Worm (Caenorhabditis elegans) whole organism, late embryonic: ENCODE data around the gene twk-28.
A peak's percentile ranks its signal among the peaks of the same experiment; 100 is the strongest.

Experiments used
- F13H6.1 ChIP-seq: sonication (generic microtip); optimal IDR thresholded peaks from 2 replicates; lab custom pipeline; 2016; ENCODE audit warnings: missing genetic modification characterization, missing compliant biosample characterization
- K02D7.2 ChIP-seq: sonication (generic microtip); optimal IDR thresholded peaks from 2 replicates; lab custom pipeline; 2017; ENCODE audit warnings: mild to moderate bottlenecking, missing genetic modification characterization, missing compliant biosample characterization
- ahr-1 ChIP-seq: sonication (generic microtip); optimal IDR thresholded peaks from 2 replicates; lab custom pipeline; 2016; ENCODE audit warnings: missing genetic modification characterization, missing compliant biosample characterization
- ama-1 ChIP-seq: fragments of 150-350 bp; optimal IDR thresholded peaks from 2 replicates; lab custom pipeline; 2014
- ceh-18 ChIP-seq: sonication (generic microtip); optimal IDR thresholded peaks from 2 replicates; lab custom pipeline; 2016; ENCODE audit warnings: missing genetic modification characterization, missing compliant biosample characterization
- ceh-22 ChIP-seq: sonication (generic microtip); optimal IDR thresholded peaks from 2 replicates; lab custom pipeline; 2017; ENCODE audit warnings: missing biosample characterization, missing genetic modification characterization
- ceh-24 ChIP-seq: sonication (generic microtip); optimal IDR thresholded peaks from 2 replicates; lab custom pipeline; 2016; ENCODE audit warnings: mild to moderate bottlenecking, missing genetic modification characterization, missing compliant biosample characterization
- ceh-34 ChIP-seq: sonication (generic microtip); optimal IDR thresholded peaks from 2 replicates; lab custom pipeline; 2016; ENCODE audit warnings: mild to moderate bottlenecking, missing genetic modification characterization, missing compliant biosample characterization
- ceh-45 ChIP-seq: fragments of 200-800 bp; sonication (Bioruptor generic); IDR thresholded peaks from 2 replicates; pipeline ENCODE4 v1.3.6; 2022; ENCODE audit warnings: missing genetic modification reagents, missing genetic modification characterization, missing compliant biosample characterization
- ceh-6 ChIP-seq: fragments of 200-800 bp; sonication (Bioruptor generic); optimal IDR thresholded peaks from 2 replicates; lab custom pipeline; 2018; ENCODE audit warnings: mild to moderate bottlenecking, missing genetic modification characterization, missing compliant biosample characterization
- dve-1 ChIP-seq: sonication (generic microtip); optimal IDR thresholded peaks from 2 replicates; lab custom pipeline; 2017; ENCODE audit warnings: antibody characterized with exemption, mild to moderate bottlenecking, missing genetic modification characterization, missing compliant biosample characterization
- ets-4 ChIP-seq: sonication (generic microtip); optimal IDR thresholded peaks from 2 replicates; lab custom pipeline; 2016; ENCODE audit warnings: missing genetic modification characterization, missing compliant biosample characterization
- eyg-1 ChIP-seq: sonication (generic microtip); optimal IDR thresholded peaks from 2 replicates; lab custom pipeline; 2016; ENCODE audit warnings: missing genotype, missing genetic modification characterization, missing compliant biosample characterization
- fax-1 ChIP-seq: sonication (generic microtip); optimal IDR thresholded peaks from 2 replicates; lab custom pipeline; 2016; ENCODE audit warnings: missing genotype, missing genetic modification characterization, missing compliant biosample characterization
- fkh-10 ChIP-seq: fragments of 150-350 bp; optimal IDR thresholded peaks from 2 replicates; lab custom pipeline; 2014; ENCODE audit warnings: missing biosample characterization, missing genetic modification reagents, missing genetic modification characterization
- hlh-13 ChIP-seq: fragments of 200-800 bp; sonication (Bioruptor generic); optimal IDR thresholded peaks from 2 replicates; lab custom pipeline; 2018; ENCODE audit warnings: mild to moderate bottlenecking, missing genetic modification characterization, missing compliant biosample characterization
- hlh-30 ChIP-seq: sonication (generic microtip); optimal IDR thresholded peaks from 2 replicates; lab custom pipeline; 2017; ENCODE audit warnings: antibody characterized with exemption, missing genetic modification characterization, missing compliant biosample characterization; ENCODE audit not compliant: insufficient read depth
- hlh-8 ChIP-seq: sonication (generic microtip); optimal IDR thresholded peaks from 2 replicates; lab custom pipeline; 2016; ENCODE audit warnings: missing genotype, missing genetic modification characterization, missing compliant biosample characterization
- lim-6 ChIP-seq: sonication (generic microtip); optimal IDR thresholded peaks from 2 replicates; lab custom pipeline; 2016; ENCODE audit warnings: missing genetic modification characterization, missing compliant biosample characterization
- mec-3 ChIP-seq: sonication (generic microtip); optimal IDR thresholded peaks from 2 replicates; lab custom pipeline; 2016; ENCODE audit warnings: borderline replicate concordance, missing genetic modification characterization, missing compliant biosample characterization
- nfya-1 ChIP-seq: sonication (generic microtip); optimal IDR thresholded peaks from 2 replicates; lab custom pipeline; 2017; ENCODE audit warnings: missing genetic modification characterization, mild to moderate bottlenecking, missing compliant biosample characterization, antibody characterized with exemption, moderate library complexity
- nhr-11 ChIP-seq: fragments of 150-350 bp; optimal IDR thresholded peaks from 2 replicates; lab custom pipeline; 2014; ENCODE audit warnings: missing biosample characterization, missing genetic modification characterization
- nhr-232 ChIP-seq: sonication (generic microtip); optimal IDR thresholded peaks from 2 replicates; lab custom pipeline; 2016; ENCODE audit warnings: missing genetic modification characterization, missing compliant biosample characterization
- npax-4 ChIP-seq: sonication (generic microtip); optimal IDR thresholded peaks from 2 replicates; lab custom pipeline; 2016; ENCODE audit warnings: missing genetic modification characterization, missing compliant biosample characterization
- pag-3 ChIP-seq: sonication (generic microtip); optimal IDR thresholded peaks from 2 replicates; lab custom pipeline; 2016; ENCODE audit warnings: missing compliant biosample characterization, missing genetic modification characterization, borderline replicate concordance
- pha-2 ChIP-seq: sonication (generic microtip); optimal IDR thresholded peaks from 2 replicates; lab custom pipeline; 2017; ENCODE audit warnings: mild to moderate bottlenecking, missing genetic modification characterization, missing compliant biosample characterization
- pha-4 ChIP-seq: fragments of 150-350 bp; optimal IDR thresholded peaks from 2 replicates; lab custom pipeline; 2018; ENCODE audit warnings: missing biosample characterization, missing genetic modification reagents, missing genetic modification characterization
- pqm-1 ChIP-seq: sonication (generic microtip); optimal IDR thresholded peaks from 2 replicates; lab custom pipeline; 2016; ENCODE audit warnings: missing genetic modification characterization, missing compliant biosample characterization
- pros-1 ChIP-seq: fragments of 150-350 bp; optimal IDR thresholded peaks from 2 replicates; lab custom pipeline; 2014; ENCODE audit warnings: missing biosample characterization, missing genetic modification reagents, missing genetic modification characterization
- rnt-1 ChIP-seq: sonication (generic microtip); optimal IDR thresholded peaks from 2 replicates; lab custom pipeline; 2016; ENCODE audit warnings: missing genetic modification characterization, missing compliant biosample characterization
- sox-4 ChIP-seq: sonication (generic microtip); optimal IDR thresholded peaks from 2 replicates; lab custom pipeline; 2017; ENCODE audit warnings: mild to moderate bottlenecking, missing genetic modification characterization, inconsistent platforms, missing compliant biosample characterization
- syd-9 ChIP-seq: sonication (generic microtip); optimal IDR thresholded peaks from 2 replicates; lab custom pipeline; 2016; ENCODE audit warnings: mild to moderate bottlenecking, missing genetic modification characterization, moderate library complexity, missing compliant biosample characterization
- tbx-2 ChIP-seq: sonication (generic microtip); optimal IDR thresholded peaks from 2 replicates; lab custom pipeline; 2016; ENCODE audit warnings: missing genetic modification characterization, missing compliant biosample characterization
- tbx-7 ChIP-seq: sonication (generic microtip); optimal IDR thresholded peaks from 2 replicates; lab custom pipeline; 2016; ENCODE audit warnings: missing genotype, missing genetic modification characterization, missing compliant biosample characterization
- ttx-3 ChIP-seq: sonication (generic microtip); optimal IDR thresholded peaks from 2 replicates; lab custom pipeline; 2016; ENCODE audit warnings: missing genetic modification reagents, missing genetic modification characterization, missing compliant biosample characterization
- unc-42 ChIP-seq: sonication (generic microtip); optimal IDR thresholded peaks from 2 replicates; lab custom pipeline; 2016; ENCODE audit warnings: missing genotype, missing genetic modification characterization, missing compliant biosample characterization
- unc-55 ChIP-seq: sonication (generic microtip); optimal IDR thresholded peaks from 2 replicates; lab custom pipeline; 2017; ENCODE audit warnings: missing biosample characterization, missing genetic modification reagents, missing genetic modification characterization

twk-28 gene

ce11 chrX:4263820-4264219 lies 15.3 kb downstream of the twk-28 start:
- TF ChIP-seq nhr-232 (tag; lab: Kevin White, UChicago) (no peak), ceh-45 (no peak), tbx-2 (no peak), lim-6 (tag; lab: Kevin White, UChicago) (no peak), ttx-3 (tag; lab: Kevin White, UChicago) (no peak), hlh-13 (GFP tag; lab: Kevin White, UChicago) (no peak), npax-4 (no peak), ceh-6 (GFP tag; lab: Kevin White, UChicago) (no peak), ama-1 (no peak), pha-4 (tag; lab: Kevin White, UChicago) (no peak), fkh-10 (GFP tag; lab: Kevin White, UChicago) (no peak), nhr-11 (tag; lab: Kevin White, UChicago) (no peak), F13H6.1 (tag; lab: Kevin White, UChicago) (no peak), ceh-22 (tag; lab: Kevin White, UChicago) (no peak)

ce11 chrX:4260297-4260696 lies 18.8 kb downstream of the twk-28 start, which contains the start of gene C52B9.4:
Gene C52B9.4 (plus strand): TSS chrX:4260652.
- TF ChIP-seq unc-42 (tag; lab: Kevin White, UChicago) = peak; percentile 11
- peak; percentile 16 for TF ChIP-seq nfya-1 (tag; lab: Kevin White, UChicago)
- TF ChIP-seq pag-3 (tag; lab: Kevin White, UChicago) = no peak
- TF ChIP-seq ama-1 = no peak
- TF ChIP-seq hlh-8 (tag; lab: Kevin White, UChicago) = peak; percentile 3

- TF ChIP-seq pha-4 (tag; lab: Kevin White, UChicago) (no peak), dve-1 (tag; lab: Kevin White, UChicago) (no peak), unc-55 (no peak), tbx-7 (tag; lab: Kevin White, UChicago) (no peak), npax-4 (no peak), syd-9 (tag; lab: Kevin White, UChicago) (no peak), sox-4 (no peak), pqm-1 (no peak), fax-1 (tag; lab: Kevin White, UChicago) (no peak), hlh-8 (tag; lab: Kevin White, UChicago) (no peak), ahr-1 (tag; lab: Kevin White, UChicago) (no peak), ttx-3 (tag; lab: Kevin White, UChicago) (no peak), nhr-232 (tag; lab: Kevin White, UChicago) (no peak), ceh-34 (tag; lab: Kevin White, UChicago) (no peak), pros-1 (tag; lab: Kevin White, UChicago) (no peak), fkh-10 (GFP tag; lab: Kevin White, UChicago) (no peak), ets-4 (tag; lab: Kevin White, UChicago) (no peak), pha-2 (no peak), ceh-18 (no peak), ama-1 (no peak)
These were observed 22.4 kb downstream of the twk-28 start, which contains the start of gene srv-6 for ce11 chrX:4256761-4257160. Gene srv-6 (plus strand): TSS chrX:4257061.

ce11 chrX:4255366-4255765 lies 23.8 kb downstream of the twk-28 start:
- TF ChIP-seq ahr-1 (tag; lab: Kevin White, UChicago) (no peak), hlh-13 (GFP tag; lab: Kevin White, UChicago) (no peak), fkh-10 (GFP tag; lab: Kevin White, UChicago) (no peak), eyg-1 (no peak), mec-3 (tag; lab: Kevin White, UChicago) (no peak), K02D7.2 (tag; lab: Kevin White, UChicago) (no peak), fax-1 (tag; lab: Kevin White, UChicago) (no peak), pha-4 (tag; lab: Kevin White, UChicago) (no peak), ceh-22 (tag; lab: Kevin White, UChicago) (no peak), rnt-1 (tag; lab: Kevin White, UChicago) (no peak), hlh-30 (tag; lab: Kevin White, UChicago) (no peak), unc-55 (no peak), ceh-24 (tag; lab: Kevin White, UChicago) (no peak), ceh-34 (tag; lab: Kevin White, UChicago) (no peak), ets-4 (tag; lab: Kevin White, UChicago) (no peak), pag-3 (tag; lab: Kevin White, UChicago) (no peak)
